Fruit fly (Drosophila melanogaster) whole organism, wandering third instar larva: Measurements from ENCODE around the gene CG3719.

Experiments
- CrebA ChIP-seq: fragments of 200-800 bp; sonication (Bioruptor generic); optimal IDR thresholded peaks from 2 replicates; lab custom pipeline; 2016; ENCODE audit warnings: missing biosample characterization, mild to moderate bottlenecking, missing genetic modification characterization, borderline replicate concordance
- Sp1 ChIP-seq: fragments of 200-800 bp; sonication (Bioruptor generic); optimal IDR thresholded peaks from 3 replicates; lab custom pipeline; 2019; ENCODE audit warnings: missing biosample characterization, mild to moderate bottlenecking, missing genetic modification characterization, moderate library complexity
- foxo ChIP-seq, 2 experiments: fragments of 200-800 bp; sonication (Bioruptor generic); optimal IDR thresholded peaks; 2 replicates in 1 of 2; 3 replicates in 1 of 2; lab custom pipeline; 2016 to 2017; ENCODE audit warnings: missing biosample characterization in 2 of 2, missing genetic modification characterization in 2 of 2
- h ChIP-seq: fragments of 200-800 bp; sonication (Bioruptor generic); optimal IDR thresholded peaks from 3 replicates; lab custom pipeline; 2016; ENCODE audit warnings: missing biosample characterization, mild to moderate bottlenecking, missing genetic modification characterization
- rgr ChIP-seq: fragments of 200-800 bp; sonication (Bioruptor generic); optimal IDR thresholded peaks from 3 replicates; lab custom pipeline; 2016; ENCODE audit warnings: missing biosample characterization, mild to moderate bottlenecking, missing genetic modification characterization
- tai ChIP-seq: sonication (Bioruptor generic); optimal IDR thresholded peaks from 2 replicates; lab custom pipeline; 2016; ENCODE audit warnings: missing biosample characterization, missing genetic modification characterization
- usp ChIP-seq: fragments of >200 bp; optimal IDR thresholded peaks from 2 replicates; lab custom pipeline; 2017; ENCODE audit warnings: missing biosample characterization, missing genetic modification characterization

dm6 chrX:1380350-1381060, at the start of gene CG3719, which contains the start of gene CG32813:
- TF ChIP-seq tai (GFP tag; lab: Kevin White, UChicago) (no peak), usp (GFP tag; lab: Kevin White, UChicago) (no peak), rgr (GFP tag; lab: Kevin White, UChicago) (peak; percentile 63), h (GFP tag; lab: Kevin White, UChicago) (peak; percentile 48), CrebA (GFP tag; lab: Kevin White, UChicago) (no peak), Sp1 (GFP tag; lab: Kevin White, UChicago) (peak; percentile 14), foxo (GFP tag; optimal IDR thresholded peaks at IDR 0.05; lab: Kevin White, UChicago) (peak in 1 of 2 experiments; percentile 64)
